Worm (Caenorhabditis elegans): ENCODE results near the gene ttr-21.

DNA sequence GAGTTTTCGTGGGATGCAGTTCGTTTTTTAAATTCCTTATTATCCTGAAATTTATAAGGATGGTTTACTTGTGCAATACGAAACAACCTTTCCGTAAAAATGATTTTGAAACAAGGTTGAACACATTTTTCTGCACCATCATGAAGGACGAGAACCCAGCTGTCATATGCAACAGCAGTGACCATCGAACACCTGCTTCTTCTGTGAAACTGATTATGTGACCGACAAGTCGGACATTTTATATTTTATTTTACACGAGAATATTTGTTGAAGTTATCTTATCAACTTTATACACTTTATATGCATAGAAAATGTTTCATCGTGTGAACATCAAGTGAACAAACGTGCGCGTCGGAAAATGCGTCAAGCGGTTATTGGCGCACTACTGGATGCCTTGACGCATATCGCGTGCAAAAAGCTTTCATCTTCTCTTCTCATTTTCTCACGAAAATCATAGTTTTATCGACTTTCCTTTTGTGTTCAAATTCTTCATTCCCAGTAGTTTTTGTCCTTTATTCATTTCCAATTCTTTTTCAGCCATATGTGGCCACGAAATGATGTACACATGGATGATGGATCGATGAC lies 35.3 kb downstream of the ttr-21 start, which contains the start of gene sel-10:
- TF ChIP-seq pha-4 (tag; optimal IDR thresholded peaks at IDR 0.05) = no peak
- TF ChIP-seq ceh-48 (tag; optimal IDR thresholded peaks at IDR 0.05) = peak; percentile 7
- no peak for TF ChIP-seq ceh-14 (tag; optimal IDR thresholded peaks at IDR 0.05)
- no peak for TF ChIP-seq ets-4 (tag; optimal IDR thresholded peaks at IDR 0.05)
- no peak for TF ChIP-seq eyg-1 (tag; optimal IDR thresholded peaks at IDR 0.05)
- TF ChIP-seq ttx-3 (tag; optimal IDR thresholded peaks at IDR 0.05) = no peak
- no peak for TF ChIP-seq odd-2 (tag; optimal IDR thresholded peaks at IDR 0.05)
- TF ChIP-seq dve-1 (tag; optimal IDR thresholded peaks at IDR 0.05) = no peak
- peak; percentile 41 for TF ChIP-seq elt-2 (tag; optimal IDR thresholded peaks at IDR 0.05)
- peak; percentile 19 for TF ChIP-seq tbx-2 (tag; optimal IDR thresholded peaks at IDR 0.05)
- TF ChIP-seq ceh-9 (tag; optimal IDR thresholded peaks at IDR 0.05) = no peak

All from whole organism, late embryonic.